Worm (Caenorhabditis elegans): ENCODE results near the gene ugt-3.
A peak's percentile ranks its signal among the peaks of the same experiment; 100 is the strongest.

DNA sequence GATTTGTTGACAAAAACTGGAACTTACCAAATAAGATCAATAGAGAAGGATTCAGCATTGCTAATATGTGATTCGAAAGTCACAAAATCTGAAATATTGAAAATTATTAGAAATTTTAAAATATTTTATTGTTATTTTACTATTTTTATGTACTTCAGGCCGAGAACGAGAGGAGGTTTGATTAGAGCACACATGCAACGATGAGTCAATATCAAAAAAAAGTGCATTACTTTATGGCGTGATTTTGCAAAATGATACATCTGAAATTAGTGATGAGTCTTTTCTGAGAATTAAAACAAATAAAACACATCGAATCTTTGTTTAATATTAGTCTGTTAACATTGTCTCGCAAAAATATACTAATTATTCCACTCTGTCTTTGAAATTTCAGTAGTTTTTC is 44.7 kb upstream of the ugt-3 start:
- TF ChIP-seq spr-1 (tag; optimal IDR thresholded peaks at IDR 0.05), result no peak
- TF ChIP-seq pqm-1 (tag; optimal IDR thresholded peaks at IDR 0.05), result no peak
- no peak for TF ChIP-seq R02D3.7 (tag; optimal IDR thresholded peaks at IDR 0.05)
- TF ChIP-seq nhr-25 (tag; optimal IDR thresholded peaks at IDR 0.05; ENCODE audit: borderline replicate concordance, insufficient read depth), result no peak
- TF ChIP-seq daf-16 (GFP tag; optimal IDR thresholded peaks at IDR 0.05), result no peak
- peak; percentile 6 for TF ChIP-seq daf-16 (tag; optimal IDR thresholded peaks at IDR 0.05)
- TF ChIP-seq nhr-76 (tag; optimal IDR thresholded peaks at IDR 0.05), result no peak
- no peak for TF ChIP-seq lin-39 (tag; optimal IDR thresholded peaks at IDR 0.05)
- no peak for TF ChIP-seq arid-1 (GFP tag; conservative IDR thresholded peaks at IDR 0.05)
- no peak for TF ChIP-seq lin-1 (GFP tag; IDR thresholded peaks at IDR 0.05)
- no peak for TF ChIP-seq ztf-7 (tag; optimal IDR thresholded peaks at IDR 0.05)
- TF ChIP-seq nhr-10 (tag; optimal IDR thresholded peaks at IDR 0.05), result no peak
- TF ChIP-seq pha-4 (GFP tag; IDR thresholded peaks at IDR 0.05), result no peak
- TF ChIP-seq pha-4 (tag; optimal IDR thresholded peaks at IDR 0.05), result no peak

All from whole organism, L4 larva.